Worm (Caenorhabditis elegans) whole organism, L2 larva: ENCODE data around the gene fbxa-10.

Experiments
- ceh-16 ChIP-seq: fragments of 150-350 bp; optimal IDR thresholded peaks from 2 replicates; lab custom pipeline; 2014; ENCODE audit warnings: missing biosample characterization, missing genetic modification characterization
- egl-27 ChIP-seq: sonication (generic microtip); optimal IDR thresholded peaks from 3 replicates; lab custom pipeline; 2017; ENCODE audit warnings: missing biosample characterization, missing genetic modification reagents, missing genetic modification characterization
- elt-1 ChIP-seq: fragments of 150-350 bp; optimal IDR thresholded peaks from 2 replicates; lab custom pipeline; 2014; ENCODE audit warnings: missing biosample characterization, missing genetic modification characterization
- fos-1 ChIP-seq: fragments of 150-350 bp; optimal IDR thresholded peaks from 2 replicates; lab custom pipeline; 2014; ENCODE audit warnings: missing biosample characterization, missing genetic modification characterization
- peb-1 ChIP-seq: fragments of 150-350 bp; optimal IDR thresholded peaks from 2 replicates; lab custom pipeline; 2014; ENCODE audit warnings: missing biosample characterization, missing genetic modification characterization
- ztf-11 ChIP-seq: sonication (generic microtip); optimal IDR thresholded peaks from 2 replicates; lab custom pipeline; 2017; ENCODE audit warnings: missing biosample characterization, missing genetic modification characterization

DNA sequence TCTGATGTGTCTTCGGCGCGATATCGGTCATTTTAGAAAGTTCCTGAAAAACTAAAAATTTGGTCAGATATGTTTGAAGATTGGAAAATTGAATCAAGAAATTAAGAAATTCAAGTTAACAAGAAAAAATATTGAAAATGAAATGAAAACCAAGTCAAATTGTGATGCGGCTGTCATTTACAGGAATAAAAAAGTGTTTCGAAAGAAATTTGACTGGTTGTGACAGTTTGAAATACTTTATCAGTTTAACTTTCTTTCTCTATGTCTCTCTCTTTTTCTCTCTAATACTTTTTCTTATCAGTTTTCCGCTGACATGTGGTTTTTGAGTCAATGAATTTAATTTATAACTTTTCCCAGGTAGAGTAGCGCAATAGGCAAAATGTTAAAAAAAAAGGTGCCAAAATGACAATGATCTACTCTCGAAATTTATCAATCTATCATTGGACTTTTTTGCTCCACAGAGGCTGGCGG is 16.1 kb upstream of the fbxa-10 start, which contains the start of gene fbxa-55:
- TF ChIP-seq ceh-16 (no peak), peb-1 (tag; lab: Kevin White, UChicago) (no peak), egl-27 (tag; lab: Kevin White, UChicago) (no peak), fos-1 (peak; percentile 68), ztf-11 (no peak), elt-1 (no peak)
